Worm (Caenorhabditis elegans) whole organism, L3 larva: ENCODE measurements around the gene his-1.

ENCODE experiments used
- ZK546.5 ChIP-seq: sonication (generic microtip); optimal IDR thresholded peaks from 2 replicates; lab custom pipeline; 2017; ENCODE audit warnings: missing biosample characterization, missing genetic modification characterization
- ama-1 ChIP-seq: fragments of 150-350 bp; optimal IDR thresholded peaks from 2 replicates; lab custom pipeline; 2018
- ceh-16 ChIP-seq: sonication (generic microtip); optimal IDR thresholded peaks from 2 replicates; lab custom pipeline; 2017; ENCODE audit warnings: missing biosample characterization, missing genetic modification characterization
- ceh-82 ChIP-seq: fragments of 150-350 bp; optimal IDR thresholded peaks from 2 replicates; lab custom pipeline; 2014; ENCODE audit warnings: missing biosample characterization, missing genetic modification characterization
- ceh-9 ChIP-seq: sonication (generic microtip); optimal IDR thresholded peaks from 2 replicates; lab custom pipeline; 2018; ENCODE audit warnings: missing biosample characterization, missing genetic modification characterization
- daf-12 ChIP-seq: fragments of 150-350 bp; optimal IDR thresholded peaks from 2 replicates; lab custom pipeline; 2014; ENCODE audit warnings: missing biosample characterization, missing genetic modification reagents, missing genetic modification characterization
- egl-27 ChIP-seq: sonication (generic microtip); optimal IDR thresholded peaks from 4 replicates; lab custom pipeline; 2017; ENCODE audit warnings: missing biosample characterization, missing genetic modification reagents, missing genetic modification characterization
- elt-1 ChIP-seq: fragments of 150-350 bp; optimal IDR thresholded peaks from 2 replicates; lab custom pipeline; 2014; ENCODE audit warnings: missing biosample characterization, missing genetic modification characterization
- elt-2 ChIP-seq: sonication (generic microtip); optimal IDR thresholded peaks from 2 replicates; lab custom pipeline; 2016; ENCODE audit warnings: missing genetic modification reagents, mild to moderate bottlenecking, missing genetic modification characterization, missing compliant biosample characterization
- eor-1 ChIP-seq, 2 experiments: fragments of 150-350 bp; optimal IDR thresholded peaks; 2 replicates each; lab custom pipeline; 2014 to 2018; ENCODE audit warnings: missing biosample characterization in 2 of 2, missing genetic modification characterization in 2 of 2
- fkh-2 ChIP-seq: fragments of 150-350 bp; optimal IDR thresholded peaks from 2 replicates; lab custom pipeline; 2014; ENCODE audit warnings: missing biosample characterization, missing genetic modification reagents, missing genetic modification characterization
- fos-1 ChIP-seq: fragments of 150-350 bp; optimal IDR thresholded peaks from 2 replicates; lab custom pipeline; 2014; ENCODE audit warnings: missing biosample characterization, missing genetic modification characterization
- hmg-11 ChIP-seq: sonication (generic microtip); optimal IDR thresholded peaks from 2 replicates; lab custom pipeline; 2016; ENCODE audit warnings: missing genetic modification characterization, missing compliant biosample characterization
- jun-1 ChIP-seq: fragments of 150-350 bp; optimal IDR thresholded peaks from 2 replicates; lab custom pipeline; 2014; ENCODE audit warnings: missing biosample characterization, missing genetic modification reagents, missing genetic modification characterization
- lin-39 ChIP-seq: fragments of 150-350 bp; optimal IDR thresholded peaks from 2 replicates; lab custom pipeline; 2018; ENCODE audit warnings: missing biosample characterization, missing genetic modification reagents, missing genetic modification characterization
- mdl-1 ChIP-seq: fragments of 150-350 bp; optimal IDR thresholded peaks from 2 replicates; lab custom pipeline; 2014; ENCODE audit warnings: missing biosample characterization, missing genetic modification characterization
- mml-1 ChIP-seq: fragments of 150-350 bp; sonication (generic microtip); optimal IDR thresholded peaks from 3 replicates; lab custom pipeline; 2014; ENCODE audit warnings: missing biosample characterization, missing genetic modification characterization
- nfya-1 ChIP-seq: sonication (generic microtip); optimal IDR thresholded peaks from 2 replicates; lab custom pipeline; 2017; ENCODE audit warnings: missing genetic modification characterization, mild to moderate bottlenecking, missing compliant biosample characterization, antibody characterized with exemption, moderate library complexity; ENCODE audit not compliant: insufficient read depth
- nhr-12 ChIP-seq: fragments of 150-350 bp; optimal IDR thresholded peaks from 2 replicates; lab custom pipeline; 2014; ENCODE audit warnings: missing biosample characterization, missing genetic modification characterization
- nhr-23 ChIP-seq: fragments of 150-350 bp; optimal IDR thresholded peaks from 2 replicates; lab custom pipeline; 2014; ENCODE audit warnings: missing biosample characterization, missing genetic modification reagents, missing genetic modification characterization
- nhr-237 ChIP-seq: fragments of 150-350 bp; optimal IDR thresholded peaks from 2 replicates; lab custom pipeline; 2014; ENCODE audit warnings: missing biosample characterization, missing genetic modification characterization
- nhr-25 ChIP-seq: sonication (generic microtip); optimal IDR thresholded peaks from 2 replicates; lab custom pipeline; 2017; ENCODE audit warnings: missing biosample characterization, missing genetic modification characterization
- nhr-28 ChIP-seq: fragments of 150-350 bp; optimal IDR thresholded peaks from 2 replicates; lab custom pipeline; 2014; ENCODE audit warnings: missing biosample characterization, missing genetic modification characterization
- nhr-43 ChIP-seq: sonication (generic microtip); optimal IDR thresholded peaks from 2 replicates; lab custom pipeline; 2016; ENCODE audit warnings: mild to moderate bottlenecking, missing genetic modification characterization, missing compliant biosample characterization; ENCODE audit not compliant: poor library complexity, severe bottlenecking
- nhr-67 ChIP-seq: fragments of 150-350 bp; optimal IDR thresholded peaks from 2 replicates; lab custom pipeline; 2014; ENCODE audit warnings: missing biosample characterization, missing genetic modification characterization
- pha-4 ChIP-seq: fragments of 150-350 bp; optimal IDR thresholded peaks from 2 replicates; lab custom pipeline; 2014; ENCODE audit warnings: missing biosample characterization, missing genetic modification reagents, missing genetic modification characterization
- pqm-1 ChIP-seq: fragments of 150-350 bp; optimal IDR thresholded peaks from 2 replicates; lab custom pipeline; 2017; ENCODE audit warnings: missing biosample characterization, missing genetic modification characterization, inconsistent platforms
- sea-2 ChIP-seq: fragments of 150-350 bp; sonication (generic microtip); optimal IDR thresholded peaks from 4 replicates; lab custom pipeline; 2014; ENCODE audit warnings: missing biosample characterization, missing genetic modification reagents, missing genetic modification characterization
- skn-1 ChIP-seq: fragments of 150-350 bp; optimal IDR thresholded peaks from 2 replicates; lab custom pipeline; 2014; ENCODE audit warnings: missing biosample characterization, missing genetic modification characterization
- snpc-4 ChIP-seq: fragments of 150-350 bp; optimal IDR thresholded peaks from 2 replicates; lab custom pipeline; 2014; ENCODE audit warnings: missing biosample characterization, missing genetic modification characterization
- tbx-2 ChIP-seq: sonication (generic microtip); optimal IDR thresholded peaks from 2 replicates; lab custom pipeline; 2016; ENCODE audit warnings: mild to moderate bottlenecking, missing genetic modification characterization, missing compliant biosample characterization
- unc-39 ChIP-seq: sonication (generic microtip); optimal IDR thresholded peaks from 4 replicates; lab custom pipeline; 2017; ENCODE audit warnings: missing biosample characterization, missing genetic modification characterization
- ztf-4 ChIP-seq: fragments of 150-350 bp; optimal IDR thresholded peaks from 2 replicates; lab custom pipeline; 2014; ENCODE audit warnings: missing biosample characterization, missing genetic modification characterization

his-1 gene

ce11 chrV:16040140-16040827, 2.0 kb upstream of the his-1 start, which contains the start of the genes his-4 and his-3:
TSS of gene his-4 (minus strand) at chrV:16040515.
TSS of gene his-3 (plus strand) at chrV:16040808.
- TF ChIP-seq snpc-4 (tag; lab: Kevin White, UChicago) (peak; percentile 28), elt-1 (tag; lab: Kevin White, UChicago) (peak; percentile 11), pha-4 (tag; lab: Kevin White, UChicago) (peak; percentile 68), elt-2 (tag; lab: Kevin White, UChicago) (peak; percentile 60), pqm-1 (tag; lab: Kevin White, UChicago) (peak; percentile 41), nhr-23 (tag; lab: Kevin White, UChicago) (peak; percentile 30), nhr-25 (tag; lab: Kevin White, UChicago) (peak; percentile 93)

ce11 chrV:16041412-16041811, 908 bp upstream of the his-1 start:
- no peak for TF ChIP-seq snpc-4 (tag; lab: Kevin White, UChicago)
- TF ChIP-seq fkh-2, result no peak
- no peak for TF ChIP-seq mdl-1
- TF ChIP-seq nhr-67 (tag; lab: Kevin White, UChicago), result no peak

ce11 chrV:16042743-16043014, 359 bp downstream of the his-1 start:
- TF ChIP-seq pqm-1 (tag; lab: Kevin White, UChicago), result no peak
- TF ChIP-seq ama-1 (lab: Kevin White, UChicago), result no peak
- no peak for TF ChIP-seq fos-1
- no peak for TF ChIP-seq fkh-2
- TF ChIP-seq, all 47 proteins: peak for 0

- no peak for TF ChIP-seq egl-27 (tag; lab: Kevin White, UChicago)
- TF ChIP-seq pqm-1 (tag; lab: Kevin White, UChicago), result peak; percentile 53
- peak; percentile 81 for TF ChIP-seq elt-2 (tag; lab: Kevin White, UChicago)
- TF ChIP-seq pha-4 (tag; lab: Kevin White, UChicago), result peak; percentile 28
- TF ChIP-seq, all 47 proteins: peak for 3
Measured at ce11 chrV:16043686-16044085, 1.4 kb downstream of the his-1 start.

- no peak for TF ChIP-seq ceh-16 (tag; lab: Kevin White, UChicago)
- TF ChIP-seq mml-1, result no peak
- no peak for TF ChIP-seq fkh-2
- TF ChIP-seq egl-27 (tag; lab: Kevin White, UChicago), result no peak
- peak; percentile 99 for TF ChIP-seq elt-2 (tag; lab: Kevin White, UChicago)
- no peak for TF ChIP-seq ceh-82
- TF ChIP-seq elt-1 (tag; lab: Kevin White, UChicago), result no peak
- peak; percentile 92 for TF ChIP-seq pqm-1 (tag; lab: Kevin White, UChicago)
- TF ChIP-seq ztf-4 (tag; lab: Kevin White, UChicago), result no peak
- TF ChIP-seq tbx-2 (tag; lab: Kevin White, UChicago), result no peak
- peak; percentile 90 for TF ChIP-seq pha-4 (tag; lab: Kevin White, UChicago)
- no peak for TF ChIP-seq sea-2 (GFP tag; lab: Kevin White, UChicago)
- TF ChIP-seq jun-1, result peak; percentile 82
- no peak for TF ChIP-seq hmg-11
- TF ChIP-seq nhr-43 (tag; lab: Kevin White, UChicago), result peak; percentile 57
Measured at ce11 chrV:16045837-16046236, 3.5 kb downstream of the his-1 start, which contains the start of gene T10C6.15. TSS of gene T10C6.15 (minus strand) at chrV:16045940.

ce11 chrV:16046573-16046972, 4.3 kb downstream of the his-1 start, which contains the start of gene ZK285.2:
TSS of gene ZK285.2 (plus strand) at chrV:16046873.
- no peak for TF ChIP-seq egl-27 (tag; lab: Kevin White, UChicago)
- no peak for TF ChIP-seq ceh-9 (tag; lab: Kevin White, UChicago)
- TF ChIP-seq eor-1 (tag; optimal IDR thresholded peaks at IDR 0.05; lab: Kevin White, UChicago), result no peak
- no peak for TF ChIP-seq nhr-237 (tag; lab: Kevin White, UChicago)
- TF ChIP-seq daf-12 (tag; lab: Kevin White, UChicago), result no peak
- TF ChIP-seq snpc-4 (tag; lab: Kevin White, UChicago), result no peak
- no peak for TF ChIP-seq fkh-2
- no peak for TF ChIP-seq elt-1 (tag; lab: Kevin White, UChicago)
- TF ChIP-seq ZK546.5, result no peak
- TF ChIP-seq nhr-67 (tag; lab: Kevin White, UChicago), result no peak
- TF ChIP-seq nhr-25 (tag; lab: Kevin White, UChicago), result no peak
- no peak for TF ChIP-seq tbx-2 (tag; lab: Kevin White, UChicago)
- no peak for TF ChIP-seq ceh-16 (tag; lab: Kevin White, UChicago)
- no peak for TF ChIP-seq nfya-1 (tag; lab: Kevin White, UChicago)
- TF ChIP-seq mml-1, result no peak
- TF ChIP-seq nhr-12 (tag; lab: Kevin White, UChicago), result no peak
- TF ChIP-seq unc-39, result no peak
- TF ChIP-seq skn-1 (tag; lab: Kevin White, UChicago), result no peak
- TF ChIP-seq lin-39, result no peak
- no peak for TF ChIP-seq nhr-28
